Fruit fly (Drosophila melanogaster): ENCODE data around the gene CG14805.

DNA sequence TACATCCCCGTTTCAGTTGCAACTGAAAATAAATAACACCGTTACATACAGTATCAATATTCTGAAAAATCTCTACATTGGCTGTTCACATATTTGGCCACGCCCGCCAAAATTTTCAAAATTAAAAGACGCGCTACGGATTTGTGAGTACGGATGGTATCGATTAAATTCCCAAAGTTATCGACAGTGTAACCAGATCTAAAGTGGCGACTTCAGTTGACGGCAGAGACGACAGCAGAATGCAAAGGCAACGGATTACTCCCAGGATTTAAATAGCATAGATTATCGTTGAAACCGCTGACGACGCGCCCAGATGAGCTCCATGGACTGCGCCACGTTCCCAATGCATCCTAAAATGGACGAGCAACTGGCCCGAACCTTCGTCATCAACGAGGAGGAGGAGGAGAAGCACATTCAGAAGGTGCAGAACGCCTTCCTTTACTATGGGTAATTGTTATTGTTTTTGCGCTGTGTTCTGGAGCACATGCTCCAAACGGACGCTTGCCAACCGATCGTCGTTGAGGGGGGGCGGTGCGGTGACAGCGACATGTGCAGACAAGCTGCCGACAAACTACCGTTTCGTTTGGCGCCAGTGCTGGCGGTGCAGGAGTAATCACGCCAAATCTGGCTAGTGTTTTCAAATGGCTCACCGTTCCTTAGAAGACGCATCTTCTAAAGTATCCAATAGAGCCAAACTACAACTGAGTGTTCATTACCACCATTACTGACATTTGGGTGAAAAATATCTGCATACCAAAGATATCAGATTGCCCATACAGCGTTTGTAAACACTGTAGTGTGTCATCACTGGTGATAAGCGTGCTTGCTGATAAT is 50.6 kb downstream of the CG14805 start, which contains the start of gene CG11596:
- TF ChIP-seq pan (optimal IDR thresholded peaks at IDR 0.05) (no peak), Dll (optimal IDR thresholded peaks at IDR 0.05) (no peak), CG8478 (optimal IDR thresholded peaks at IDR 0.05) (no peak)

All from whole organism.